Fruit fly (Drosophila melanogaster) whole organism, wandering third instar larva: Measurements from ENCODE around the gene Indy.
A peak's percentile ranks its signal among the peaks of the same experiment; 100 is the strongest.

ENCODE experiments used
- CG32264 ChIP-seq: fragments of 200-800 bp; sonication (Bioruptor generic); optimal IDR thresholded peaks from 2 replicates; lab custom pipeline; 2016; ENCODE audit warnings: missing biosample characterization, missing genetic modification characterization
- CG9705 ChIP-seq: fragments of 200-800 bp; sonication (Bioruptor generic); optimal IDR thresholded peaks from 2 replicates; lab custom pipeline; 2018; ENCODE audit warnings: missing biosample characterization, mild to moderate bottlenecking, missing genetic modification characterization
- CrebA ChIP-seq: fragments of 200-800 bp; sonication (Bioruptor generic); optimal IDR thresholded peaks from 2 replicates; lab custom pipeline; 2016; ENCODE audit warnings: missing biosample characterization, mild to moderate bottlenecking, missing genetic modification characterization, borderline replicate concordance
- Dfd ChIP-seq: fragments of >200 bp; optimal IDR thresholded peaks from 2 replicates; lab custom pipeline; 2017; ENCODE audit warnings: missing biosample characterization, missing genetic modification characterization
- Dif ChIP-seq: fragments of 200-275, 200-300 bp; sonication (Bioruptor generic); optimal IDR thresholded peaks from 2 replicates; lab custom pipeline; 2018; ENCODE audit warnings: missing biosample characterization, missing genetic modification characterization; ENCODE audit not compliant: partially characterized antibody
- GATAd ChIP-seq: sonication (Bioruptor generic); optimal IDR thresholded peaks from 2 replicates; lab custom pipeline; 2016; ENCODE audit warnings: missing biosample characterization, missing genetic modification characterization
- Hr78 ChIP-seq: fragments of >200 bp; optimal IDR thresholded peaks from 2 replicates; lab custom pipeline; 2017; ENCODE audit warnings: missing biosample characterization, missing genetic modification characterization
- Hr83 ChIP-seq: fragments of 200-300 bp; sonication (Bioruptor generic); optimal IDR thresholded peaks from 2 replicates; lab custom pipeline; 2016; ENCODE audit warnings: missing biosample characterization, mild to moderate bottlenecking, missing genetic modification characterization, moderate library complexity; ENCODE audit not compliant: poor library complexity, severe bottlenecking
- Jra ChIP-seq: sonication (Bioruptor generic); optimal IDR thresholded peaks from 2 replicates; lab custom pipeline; 2016; ENCODE audit warnings: missing biosample characterization, missing genetic modification characterization
- Mio ChIP-seq: sonication (Bioruptor generic); optimal IDR thresholded peaks from 2 replicates; lab custom pipeline; 2016; ENCODE audit warnings: missing biosample characterization, missing genetic modification characterization
- N ChIP-seq: fragments of >200 bp; optimal IDR thresholded peaks from 2 replicates; lab custom pipeline; 2018; ENCODE audit warnings: missing biosample characterization, missing external identifiers, missing genetic modification characterization
- OdsH ChIP-seq: fragments of 200-800 bp; sonication (Bioruptor generic); optimal IDR thresholded peaks from 2 replicates; lab custom pipeline; 2016; ENCODE audit warnings: missing biosample characterization, mild to moderate bottlenecking, missing genetic modification characterization
- Rel ChIP-seq, 2 experiments: fragments of 200-800 bp; sonication (Bioruptor generic) in 1 of 2; optimal IDR thresholded peaks; 2 replicates in 1 of 2; 3 replicates in 1 of 2; lab custom pipeline; 2016 to 2019; ENCODE audit warnings: mild to moderate bottlenecking in 2 of 2, missing biosample characterization in 2 of 2, missing genetic modification characterization in 2 of 2, moderate library complexity in 1 of 2
- Sp1 ChIP-seq: fragments of 200-800 bp; sonication (Bioruptor generic); optimal IDR thresholded peaks from 3 replicates; lab custom pipeline; 2019; ENCODE audit warnings: missing biosample characterization, mild to moderate bottlenecking, missing genetic modification characterization, moderate library complexity
- Vsx2 ChIP-seq: fragments of 200-300, 225-300 bp; sonication (Bioruptor generic); optimal IDR thresholded peaks from 2 replicates; lab custom pipeline; 2018; ENCODE audit warnings: missing biosample characterization, missing genetic modification characterization; ENCODE audit not compliant: partially characterized antibody
- br ChIP-seq: fragments of 200-800 bp; sonication (Bioruptor generic); optimal IDR thresholded peaks from 2 replicates; lab custom pipeline; 2016; ENCODE audit warnings: missing biosample characterization, missing genetic modification characterization
- brk ChIP-seq: fragments of 200-800 bp; sonication (Bioruptor generic); optimal IDR thresholded peaks from 2 replicates; lab custom pipeline; 2016; ENCODE audit warnings: missing biosample characterization, mild to moderate bottlenecking, missing genetic modification characterization
- dl ChIP-seq, 2 experiments: fragments of 175-275, 200-275 bp in 1 of 2; fragments of 200-275 bp in 1 of 2; sonication (Bioruptor generic); optimal IDR thresholded peaks; lab custom pipeline; 2018; ENCODE audit warnings: mild to moderate bottlenecking in 2 of 2, missing biosample characterization in 2 of 2, missing genetic modification characterization in 2 of 2, moderate library complexity in 2 of 2; ENCODE audit not compliant: partially characterized antibody in 2 of 2, insufficient read depth in 1 of 2
- dmrt93B ChIP-seq: fragments of 200-800 bp; sonication (Bioruptor generic); optimal IDR thresholded peaks from 2 replicates; lab custom pipeline; 2018; ENCODE audit warnings: missing biosample characterization, mild to moderate bottlenecking, missing genetic modification characterization
- dsf ChIP-seq: sonication (Bioruptor generic); optimal IDR thresholded peaks from 2 replicates; lab custom pipeline; 2016; ENCODE audit warnings: missing biosample characterization, missing genetic modification characterization, borderline replicate concordance
- fru ChIP-seq: fragments of 200-800 bp; sonication (Bioruptor generic); optimal IDR thresholded peaks from 3 replicates; lab custom pipeline; 2016; ENCODE audit warnings: missing biosample characterization, mild to moderate bottlenecking, missing genetic modification characterization
- jim ChIP-seq: fragments of 175-275, 200-325 bp; sonication (Bioruptor generic); optimal IDR thresholded peaks from 2 replicates; lab custom pipeline; 2016; ENCODE audit warnings: missing biosample characterization, mild to moderate bottlenecking, missing genetic modification characterization
- lola ChIP-seq: fragments of >200 bp; optimal IDR thresholded peaks from 2 replicates; lab custom pipeline; 2017; ENCODE audit warnings: missing biosample characterization, missing genetic modification characterization
- pan ChIP-seq: fragments of >200 bp; optimal IDR thresholded peaks from 2 replicates; lab custom pipeline; 2017
- psq ChIP-seq: fragments of 200-800 bp; sonication (Bioruptor generic); optimal IDR thresholded peaks from 3 replicates; lab custom pipeline; 2017; ENCODE audit warnings: missing biosample characterization, mild to moderate bottlenecking, missing genetic modification characterization, moderate library complexity
- rgr ChIP-seq: fragments of 200-800 bp; sonication (Bioruptor generic); optimal IDR thresholded peaks from 3 replicates; lab custom pipeline; 2016; ENCODE audit warnings: missing biosample characterization, mild to moderate bottlenecking, missing genetic modification characterization
- sage ChIP-seq: fragments of 200-800 bp; sonication (Bioruptor generic); optimal IDR thresholded peaks from 2 replicates; lab custom pipeline; 2016; ENCODE audit warnings: missing biosample characterization, mild to moderate bottlenecking, missing genetic modification characterization
- sv ChIP-seq: fragments of 200-800 bp; sonication (Bioruptor generic); optimal IDR thresholded peaks from 3 replicates; lab custom pipeline; 2016; ENCODE audit warnings: missing biosample characterization, missing genetic modification characterization
- usp ChIP-seq: fragments of >200 bp; optimal IDR thresholded peaks from 2 replicates; lab custom pipeline; 2017; ENCODE audit warnings: missing biosample characterization, missing genetic modification characterization
- woc ChIP-seq: sonication (Bioruptor generic); optimal IDR thresholded peaks from 2 replicates; lab custom pipeline; 2016; ENCODE audit warnings: missing biosample characterization, mild to moderate bottlenecking, missing genetic modification characterization

Gene Indy

DNA sequence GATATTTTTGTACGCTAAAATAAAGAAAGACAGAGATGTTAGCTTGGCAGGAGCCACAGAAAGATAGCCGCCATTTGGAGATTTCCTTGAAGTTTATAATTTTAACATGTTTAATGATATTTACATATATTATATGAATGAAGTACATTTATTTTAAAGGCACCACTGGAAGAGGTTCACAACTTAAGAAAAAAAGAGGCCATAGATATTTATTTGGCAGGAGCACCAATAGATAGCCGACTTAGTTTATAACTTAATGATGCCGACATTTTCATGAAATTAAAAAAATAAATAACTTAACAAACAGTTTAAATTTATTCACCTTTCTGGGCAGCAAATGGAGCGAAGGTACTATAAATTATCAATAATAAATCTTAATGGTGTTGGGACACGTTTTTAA is 24.0 kb downstream of the Indy start:
- TF ChIP-seq sage (no peak), sv (no peak), GATAd (GFP tag; lab: Kevin White, UChicago) (no peak)

- no peak for TF ChIP-seq lola (GFP tag; lab: Kevin White, UChicago)
- TF ChIP-seq br (GFP tag; lab: Kevin White, UChicago), result no peak
- TF ChIP-seq Dif, result peak; percentile 18
- no peak for TF ChIP-seq dsf (GFP tag; lab: Kevin White, UChicago)
- no peak for TF ChIP-seq usp (GFP tag; lab: Kevin White, UChicago)
- TF ChIP-seq Jra, result no peak
- TF ChIP-seq Vsx2, result peak; percentile 38
- TF ChIP-seq N (GFP tag; lab: Kevin White, UChicago), result no peak
- TF ChIP-seq fru, result no peak
- no peak for TF ChIP-seq GATAd (GFP tag; lab: Kevin White, UChicago)
- no peak for TF ChIP-seq Rel (GFP tag; optimal IDR thresholded peaks at IDR 0.05; lab: Kevin White, UChicago)
- TF ChIP-seq Rel (tag; optimal IDR thresholded peaks at IDR 0.05; lab: Kevin White, UChicago), result no peak
- TF ChIP-seq brk, result no peak
- no peak for TF ChIP-seq CG9705
- TF ChIP-seq Hr83, result no peak
- no peak for TF ChIP-seq dmrt93B
Observed at dm6 chr3L:18820638-18821382, 25.3 kb downstream of the Indy start, which contains the start of the genes CG14073 and HipHop. Gene CG14073, minus strand, starts transcription at chr3L:18820675. Gene HipHop, plus strand, starts transcription at chr3L:18821171.

DNA sequence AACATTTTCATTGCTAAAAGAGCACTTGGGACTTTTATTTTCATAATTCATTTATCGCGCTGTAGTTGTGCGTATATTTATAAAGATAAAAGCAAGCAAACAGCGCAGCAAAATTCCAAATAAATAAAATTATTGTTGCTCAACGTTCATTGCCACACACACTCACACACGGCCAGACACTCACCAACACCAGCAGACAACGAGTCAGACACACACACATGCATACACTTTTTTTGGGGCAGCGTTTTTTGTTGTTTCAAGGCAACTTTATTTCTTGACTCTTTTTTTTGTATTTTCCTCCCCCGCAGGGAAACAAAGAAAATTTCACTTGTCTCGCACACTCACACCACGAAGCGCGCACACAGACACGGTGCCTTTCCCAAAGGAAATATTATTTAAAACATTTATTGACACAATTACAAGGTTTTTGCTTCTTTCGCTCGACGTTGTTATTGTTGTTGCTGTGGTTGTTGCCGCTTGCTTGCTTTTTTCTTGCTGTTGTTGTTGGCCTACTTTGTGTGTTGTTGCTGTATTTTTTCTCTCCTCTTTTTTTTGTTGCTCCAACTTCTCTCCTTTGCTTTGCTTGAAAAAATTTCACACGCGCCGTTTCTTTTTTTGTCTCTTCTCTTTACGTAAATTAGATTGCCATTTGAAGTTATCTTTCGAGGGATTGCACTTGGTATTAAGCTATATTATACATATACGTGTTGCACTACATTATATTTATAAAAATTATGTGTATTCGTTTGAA is 26.0 kb downstream of the Indy start:
- TF ChIP-seq Rel (GFP tag; optimal IDR thresholded peaks at IDR 0.05; lab: Kevin White, UChicago) (no peak), Rel (tag; optimal IDR thresholded peaks at IDR 0.05; lab: Kevin White, UChicago) (peak; percentile 43), rgr (GFP tag; lab: Kevin White, UChicago) (no peak), Dif (peak; percentile 0), jim (GFP tag; lab: Kevin White, UChicago) (peak; percentile 45), CG9705 (no peak), sv (no peak), br (GFP tag; lab: Kevin White, UChicago) (peak; percentile 30), dsf (GFP tag; lab: Kevin White, UChicago) (no peak), brk (peak; percentile 24), OdsH (GFP tag; lab: Kevin White, UChicago) (peak; percentile 13), Sp1 (GFP tag; lab: Kevin White, UChicago) (peak; percentile 19), Hr78 (GFP tag; lab: Kevin White, UChicago) (no peak), woc (GFP tag; lab: Kevin White, UChicago) (no peak), dl (GFP tag; optimal IDR thresholded peaks at IDR 0.05; lab: Kevin White, UChicago; ENCODE audit: insufficient read depth in 1 of 2, partially characterized antibody in 2 of 2) (no peak), Mio (GFP tag; lab: Kevin White, UChicago) (no peak), psq (GFP tag; lab: Kevin White, UChicago) (peak; percentile 57), usp (GFP tag; lab: Kevin White, UChicago) (no peak), GATAd (GFP tag; lab: Kevin White, UChicago) (no peak), pan (lab: Kevin White, UChicago) (no peak), Dfd (GFP tag; lab: Kevin White, UChicago) (peak; percentile 21), fru (peak; percentile 23), CrebA (peak; percentile 64)

dm6 chr3L:18819262-18819886 is 26.7 kb downstream of the Indy start:
- TF ChIP-seq CG32264 (GFP tag; lab: Kevin White, UChicago) (no peak), psq (GFP tag; lab: Kevin White, UChicago) (peak; percentile 53), Vsx2 (peak; percentile 19), jim (GFP tag; lab: Kevin White, UChicago) (peak; percentile 14)
